Worm (Caenorhabditis elegans) whole organism, young adult: ENCODE data around the gene glb-6.

Experiments
- B0019.2 ChIP-seq: fragments of 200-800 bp; sonication (Bioruptor generic); conservative IDR thresholded peaks from 2 replicates; pipeline ENCODE4 v1.3.6; 2022; ENCODE audit warnings: missing genetic modification reagents, missing genetic modification characterization, missing compliant biosample characterization
- B0035.1 ChIP-seq: sonication (generic microtip); optimal IDR thresholded peaks from 2 replicates; lab custom pipeline; 2016; ENCODE audit warnings: missing genetic modification characterization, mild to moderate bottlenecking, missing compliant biosample characterization, missing genotype, missing genetic modification reagents
- D2030.7 ChIP-seq: fragments of 200-800 bp; sonication (Bioruptor generic); IDR thresholded peaks from 2 replicates; pipeline ENCODE4 v1.3.6; 2022; ENCODE audit warnings: missing genetic modification reagents, missing genetic modification characterization, missing compliant biosample characterization
- F10E7.11 ChIP-seq: sonication (generic microtip); optimal IDR thresholded peaks from 2 replicates; lab custom pipeline; 2017; ENCODE audit warnings: mild to moderate bottlenecking, missing genetic modification characterization, moderate library complexity, missing compliant biosample characterization
- F23B12.7 ChIP-seq: sonication (generic microtip); optimal IDR thresholded peaks from 2 replicates; lab custom pipeline; 2017; ENCODE audit warnings: missing genetic modification characterization, mild to moderate bottlenecking, missing compliant biosample characterization, antibody characterized with exemption, moderate library complexity; ENCODE audit not compliant: insufficient read depth
- F33H1.4 ChIP-seq: fragments of 200-800 bp; sonication (Bioruptor generic); IDR thresholded peaks from 2 replicates; pipeline ENCODE4 v1.3.6; 2022; ENCODE audit warnings: missing genetic modification reagents, missing genetic modification characterization, missing compliant biosample characterization
- F52B5.7 ChIP-seq: sonication (generic microtip); optimal IDR thresholded peaks from 2 replicates; lab custom pipeline; 2016; ENCODE audit warnings: mild to moderate bottlenecking, missing genetic modification characterization, missing compliant biosample characterization
- K11D2.4 ChIP-seq: fragments of 200-800 bp; sonication (Bioruptor generic); IDR thresholded peaks from 2 replicates; pipeline ENCODE4 v1.3.6; 2022; ENCODE audit warnings: missing genetic modification reagents, missing genetic modification characterization, missing compliant biosample characterization
- K12H6.12 ChIP-seq: fragments of 200-800 bp; sonication (Bioruptor generic); optimal IDR thresholded peaks from 2 replicates; lab custom pipeline; 2018; ENCODE audit warnings: mild to moderate bottlenecking, missing genetic modification characterization, missing compliant biosample characterization
- Y53F4B.3 ChIP-seq: fragments of 200-800 bp; sonication (Bioruptor generic); IDR thresholded peaks from 2 replicates; pipeline ENCODE4 v1.3.6; 2022; ENCODE audit warnings: missing genetic modification reagents, missing genetic modification characterization, missing compliant biosample characterization
- akir-1 ChIP-seq: fragments of 200-800 bp; sonication (Bioruptor generic); optimal IDR thresholded peaks from 2 replicates; lab custom pipeline; 2018; ENCODE audit warnings: mild to moderate bottlenecking, missing genetic modification characterization, moderate library complexity, missing compliant biosample characterization
- ama-1 ChIP-seq, 3 experiments: fragments of 150-350 bp in 1 of 3; sonication (generic microtip) in 2 of 3; optimal IDR thresholded peaks; 2 replicates each; lab custom pipeline; 2014 to 2018; ENCODE audit warnings: missing biosample characterization in 2 of 3, missing genetic modification characterization in 2 of 3, missing genetic modification reagents in 2 of 3
- aptf-3 ChIP-seq: fragments of 200-800 bp; sonication (Bioruptor generic); IDR thresholded peaks from 2 replicates; pipeline ENCODE4 v1.3.6; 2022; ENCODE audit warnings: missing genetic modification characterization, missing compliant biosample characterization
- attf-3 ChIP-seq: fragments of 200-800 bp; sonication (Bioruptor generic); conservative IDR thresholded peaks from 2 replicates; pipeline ENCODE4 v1.3.6; 2022; ENCODE audit warnings: missing genetic modification reagents, missing genetic modification characterization, missing compliant biosample characterization
- cebp-2 ChIP-seq: fragments of 200-800 bp; sonication (Bioruptor generic); IDR thresholded peaks from 2 replicates; pipeline ENCODE4 v1.3.6; 2022; ENCODE audit warnings: missing genetic modification characterization, missing compliant biosample characterization
- ceh-100 ChIP-seq: fragments of 200-800 bp; sonication (Bioruptor generic); IDR thresholded peaks from 2 replicates; pipeline ENCODE4 v1.3.6; 2022; ENCODE audit warnings: missing genetic modification reagents, missing genetic modification characterization, missing compliant biosample characterization
- dox-1 ChIP-seq: fragments of 200-800 bp; sonication (Bioruptor generic); IDR thresholded peaks from 2 replicates; pipeline ENCODE4 v1.3.6; 2022; ENCODE audit warnings: missing genetic modification reagents, missing genetic modification characterization, missing compliant biosample characterization
- dpl-1 ChIP-seq: fragments of 150-350 bp; optimal IDR thresholded peaks from 2 replicates; lab custom pipeline; 2014; ENCODE audit warnings: missing biosample characterization, missing genetic modification reagents, missing genetic modification characterization
- efl-1 ChIP-seq: fragments of 150-350 bp; optimal IDR thresholded peaks from 2 replicates; lab custom pipeline; 2014; ENCODE audit warnings: missing biosample characterization, missing genetic modification reagents, missing genetic modification characterization
- ekl-4 ChIP-seq: fragments of 200-800 bp; sonication (Bioruptor generic); IDR thresholded peaks from 2 replicates; pipeline ENCODE4 v1.3.6; 2022; ENCODE audit warnings: missing genetic modification reagents, missing genetic modification characterization, missing compliant biosample characterization
- ets-4 ChIP-seq: fragments of 200-800 bp; sonication (Bioruptor generic); optimal IDR thresholded peaks from 2 replicates; lab custom pipeline; 2018; ENCODE audit warnings: mild to moderate bottlenecking, missing genetic modification characterization, missing compliant biosample characterization
- him-1 ChIP-seq: sonication (generic microtip); optimal IDR thresholded peaks from 2 replicates; lab custom pipeline; 2016; ENCODE audit warnings: missing genotype, missing genetic modification reagents, missing genetic modification characterization, missing compliant biosample characterization
- hmg-20 ChIP-seq: fragments of 200-800 bp; sonication (Bioruptor generic); IDR thresholded peaks from 2 replicates; pipeline ENCODE4 v1.3.6; 2022; ENCODE audit warnings: missing genetic modification reagents, missing genetic modification characterization, missing compliant biosample characterization
- let-607 ChIP-seq, 2 experiments: fragments of 200-800 bp in 1 of 2; sonication (Bioruptor generic) in 1 of 2; sonication (generic microtip) in 1 of 2; optimal IDR thresholded peaks; 2 replicates each; lab custom pipeline; 2016 to 2018; ENCODE audit warnings: mild to moderate bottlenecking in 2 of 2, missing compliant biosample characterization in 2 of 2, missing genetic modification characterization in 2 of 2, moderate library complexity in 2 of 2, missing genotype in 1 of 2
- lin-35 ChIP-seq, 3 experiments: fragments of 150-350 bp in 2 of 3; sonication (generic microtip) in 1 of 3; optimal IDR thresholded peaks; 2 replicates each; lab custom pipeline; 2014 to 2018; ENCODE audit warnings: missing biosample characterization in 3 of 3, missing genetic modification characterization in 3 of 3, missing genetic modification reagents in 3 of 3
- lin-40 ChIP-seq: sonication (generic microtip); optimal IDR thresholded peaks from 2 replicates; lab custom pipeline; 2016; ENCODE audit warnings: missing genetic modification characterization, mild to moderate bottlenecking, missing compliant biosample characterization, missing genotype, missing genetic modification reagents
- lir-1 ChIP-seq: fragments of 200-800 bp; sonication (Bioruptor generic); conservative IDR thresholded peaks from 2 replicates; pipeline ENCODE4 v1.3.6; 2022; ENCODE audit warnings: missing genetic modification reagents, missing genetic modification characterization, missing compliant biosample characterization
- madf-3 ChIP-seq: fragments of 200-800 bp; sonication (Bioruptor generic); IDR thresholded peaks from 2 replicates; pipeline ENCODE4 v1.3.6; 2022; ENCODE audit warnings: missing genetic modification reagents, missing genetic modification characterization, missing compliant biosample characterization
- madf-6 ChIP-seq: fragments of 200-800 bp; sonication (Bioruptor generic); IDR thresholded peaks from 2 replicates; pipeline ENCODE4 v1.3.6; 2022; ENCODE audit warnings: missing genetic modification reagents, missing genetic modification characterization, missing compliant biosample characterization
- mxl-1 ChIP-seq: sonication (generic microtip); optimal IDR thresholded peaks from 2 replicates; lab custom pipeline; 2016; ENCODE audit warnings: missing genetic modification characterization, missing compliant biosample characterization
- nfyb-1 ChIP-seq: fragments of 200-800 bp; sonication (Bioruptor generic); IDR thresholded peaks from 2 replicates; pipeline ENCODE4 v1.3.6; 2022; ENCODE audit warnings: missing genetic modification reagents, missing genetic modification characterization, missing compliant biosample characterization
- nhr-80 ChIP-seq: sonication (generic microtip); optimal IDR thresholded peaks from 2 replicates; lab custom pipeline; 2016; ENCODE audit warnings: missing genetic modification characterization, missing compliant biosample characterization
- pbrm-1 ChIP-seq: fragments of 200-800 bp; sonication (Bioruptor generic); IDR thresholded peaks from 2 replicates; pipeline ENCODE4 v1.3.6; 2022; ENCODE audit warnings: missing genetic modification reagents, missing genetic modification characterization, missing compliant biosample characterization
- pha-4 ChIP-seq: fragments of 150-350 bp; sonication (generic microtip); optimal IDR thresholded peaks from 2 replicates; lab custom pipeline; 2014; ENCODE audit warnings: missing biosample characterization, missing genetic modification reagents, missing genetic modification characterization
- rec-8 ChIP-seq, 2 experiments: sonication (generic microtip); optimal IDR thresholded peaks; 2 replicates each; lab custom pipeline; 2016; ENCODE audit warnings: mild to moderate bottlenecking in 2 of 2, missing genetic modification characterization in 2 of 2, missing genetic modification reagents in 2 of 2, missing genotype in 2 of 2, missing biosample characterization in 1 of 2, missing compliant biosample characterization in 1 of 2, moderate library complexity in 1 of 2
- zfh-2 ChIP-seq: fragments of 200-800 bp; sonication (Bioruptor generic); conservative IDR thresholded peaks from 2 replicates; pipeline ENCODE4 v1.3.6; 2022; ENCODE audit warnings: missing genetic modification reagents, missing genetic modification characterization, missing compliant biosample characterization
- ztf-22 ChIP-seq: fragments of 200-800 bp; sonication (Bioruptor generic); optimal IDR thresholded peaks from 2 replicates; lab custom pipeline; 2018; ENCODE audit warnings: mild to moderate bottlenecking, missing genetic modification characterization, moderate library complexity, missing compliant biosample characterization
- ztf-25 ChIP-seq: fragments of 200-800 bp; sonication (Bioruptor generic); IDR thresholded peaks from 2 replicates; pipeline ENCODE4 v1.3.6; 2022; ENCODE audit warnings: missing genetic modification reagents, missing genetic modification characterization, missing compliant biosample characterization
- ztf-6 ChIP-seq: fragments of 200-800 bp; sonication (Bioruptor generic); IDR thresholded peaks from 2 replicates; pipeline ENCODE4 v1.3.6; 2022; ENCODE audit warnings: missing genetic modification reagents, missing genetic modification characterization, missing compliant biosample characterization

glb-6 gene

DNA sequence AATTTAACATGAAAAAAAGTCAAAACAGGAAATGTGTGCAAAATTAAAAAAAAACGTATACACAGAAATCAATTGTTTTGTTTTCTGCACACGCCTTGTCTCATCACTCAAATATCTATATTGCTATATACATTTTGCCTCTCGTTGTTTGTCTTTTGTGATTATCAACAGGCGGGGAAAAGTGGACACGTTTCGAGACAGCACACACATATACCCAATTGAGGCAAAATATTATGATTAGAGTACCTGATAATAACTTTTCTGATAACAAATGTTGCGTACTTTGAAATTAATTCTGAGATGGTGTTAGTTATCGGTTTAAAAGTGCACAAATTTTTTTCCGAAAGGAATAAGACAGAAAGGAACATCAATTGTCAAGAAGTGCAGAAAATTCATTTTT, 10.5 kb downstream of the glb-6 start:
- no peak for TF ChIP-seq B0019.2 (GFP tag; lab: Robert Waterston, UW)
- no peak for TF ChIP-seq efl-1 (GFP tag; lab: Kevin White, UChicago)
- no peak for TF ChIP-seq F10E7.11 (tag; lab: Kevin White, UChicago)
- TF ChIP-seq let-607 (tag; optimal IDR thresholded peaks at IDR 0.05; lab: Kevin White, UChicago): peak; percentile 27 to 44
- TF ChIP-seq nhr-80: peak; percentile 95
- TF ChIP-seq pha-4: peak; percentile 14
- no peak for TF ChIP-seq akir-1
- TF ChIP-seq K11D2.4 (GFP tag; lab: Robert Waterston, UW): no peak
- TF ChIP-seq rec-8 (tag; optimal IDR thresholded peaks at IDR 0.05; lab: Kevin White, UChicago): no peak
- TF ChIP-seq attf-3: no peak
- TF ChIP-seq ets-4 (GFP tag; lab: Kevin White, UChicago): peak; percentile 80
- no peak for TF ChIP-seq D2030.7
- TF ChIP-seq F33H1.4 (GFP tag; lab: Robert Waterston, UW): no peak
- peak; percentile 2 for TF ChIP-seq ztf-22 (GFP tag; lab: Kevin White, UChicago)
- TF ChIP-seq ztf-6 (GFP tag; lab: Robert Waterston, UW): no peak
- TF ChIP-seq ekl-4 (GFP tag; lab: Robert Waterston, UW): no peak
- TF ChIP-seq ama-1 (optimal IDR thresholded peaks at IDR 0.05; lab: Kevin White, UChicago): no peak
- TF ChIP-seq ama-1 (GFP tag; optimal IDR thresholded peaks at IDR 0.05; lab: Kevin White, UChicago): no peak

DNA sequence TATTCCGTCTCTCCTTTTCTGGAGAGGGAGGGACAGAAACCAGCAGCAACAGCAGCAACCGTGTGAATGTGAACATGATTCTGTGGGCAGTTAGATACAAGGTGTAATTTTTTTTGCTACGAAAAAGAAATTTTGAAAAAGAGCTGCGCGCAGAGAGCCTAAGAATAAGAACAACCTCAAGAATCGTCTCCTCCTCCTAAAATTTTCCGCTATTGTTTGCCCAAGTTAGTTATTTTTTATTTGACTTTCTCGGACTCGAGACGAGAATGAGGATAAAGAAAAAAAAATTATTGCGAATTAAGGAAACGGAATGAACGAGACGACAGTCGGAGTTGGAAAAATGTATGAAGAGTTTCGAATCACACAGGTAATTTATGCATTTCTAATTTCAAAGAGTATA, 11.7 kb downstream of the glb-6 start, which contains the start of gene glb-5:
TSS of gene glb-5 (plus strand) at position 301 of the 400 bp plus-strand sequence.
- TF ChIP-seq nfyb-1 (no peak), ceh-100 (GFP tag; lab: Robert Waterston, UW) (no peak), B0035.1 (tag; lab: Kevin White, UChicago) (no peak), ztf-25 (no peak), madf-3 (GFP tag; lab: Robert Waterston, UW) (no peak), F23B12.7 (no peak), hmg-20 (GFP tag; lab: Robert Waterston, UW) (no peak), K12H6.12 (tag; lab: Kevin White, UChicago) (no peak), mxl-1 (tag; lab: Kevin White, UChicago) (no peak), nhr-80 (no peak), dox-1 (GFP tag; lab: Robert Waterston, UW) (no peak), cebp-2 (no peak), ztf-22 (GFP tag; lab: Kevin White, UChicago) (no peak), ztf-6 (GFP tag; lab: Robert Waterston, UW) (no peak), rec-8 (tag; optimal IDR thresholded peaks at IDR 0.05; lab: Kevin White, UChicago) (no peak), zfh-2 (GFP tag; lab: Robert Waterston, UW) (no peak), pbrm-1 (GFP tag; lab: Robert Waterston, UW) (no peak)
- TF ChIP-seq, all 124 proteins: peak for 0

DNA sequence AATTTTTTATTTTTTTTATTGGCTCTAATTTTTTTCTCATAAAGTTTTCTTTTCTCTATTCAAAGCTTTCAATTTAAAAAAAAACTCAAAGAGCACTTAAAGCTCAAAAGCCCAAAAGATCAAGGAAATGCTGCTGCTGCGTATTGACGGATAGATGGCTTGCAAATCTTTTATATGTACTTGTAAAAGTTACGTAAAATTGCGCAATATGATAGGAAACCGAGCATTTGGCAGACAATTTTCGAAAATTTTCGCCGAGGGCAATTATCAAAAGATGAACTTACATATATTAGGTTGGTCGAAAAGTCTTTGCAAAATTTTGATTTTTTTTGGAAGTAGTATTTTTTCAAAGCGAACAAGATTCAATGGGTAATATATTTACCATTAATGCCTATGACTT, 21.8 kb downstream of the glb-6 start:
- TF ChIP-seq B0035.1 (tag; lab: Kevin White, UChicago): no peak
- no peak for TF ChIP-seq aptf-3
- TF ChIP-seq lin-35 (GFP tag; optimal IDR thresholded peaks at IDR 0.05; lab: Kevin White, UChicago): no peak
- TF ChIP-seq madf-6 (GFP tag; lab: Robert Waterston, UW): no peak
- TF ChIP-seq zfh-2 (GFP tag; lab: Robert Waterston, UW): no peak
- no peak for TF ChIP-seq lin-40 (tag; lab: Kevin White, UChicago)
- TF ChIP-seq pbrm-1 (GFP tag; lab: Robert Waterston, UW): no peak
- no peak for TF ChIP-seq dpl-1 (GFP tag; lab: Kevin White, UChicago)
- no peak for TF ChIP-seq ceh-100 (GFP tag; lab: Robert Waterston, UW)
- no peak for TF ChIP-seq ama-1 (optimal IDR thresholded peaks at IDR 0.05; lab: Kevin White, UChicago)
- TF ChIP-seq ama-1 (GFP tag; optimal IDR thresholded peaks at IDR 0.05; lab: Kevin White, UChicago): no peak
- TF ChIP-seq lir-1 (GFP tag; lab: Robert Waterston, UW): no peak
- no peak for TF ChIP-seq F52B5.7 (tag; lab: Kevin White, UChicago)
- no peak for TF ChIP-seq him-1 (tag; lab: Kevin White, UChicago)
- no peak for TF ChIP-seq Y53F4B.3
- TF ChIP-seq, all 124 proteins: peak for 0
